Worm (Caenorhabditis elegans): Measurements from ENCODE around the gene dpy-2.

ce11 chrII:6750929-6751328 is 36.8 kb downstream of the dpy-2 start, which contains the start of gene F41G3.20:
- TF ChIP-seq hmbx-1 (tag; optimal IDR thresholded peaks at IDR 0.05) (no peak), hmg-4 (GFP tag; optimal IDR thresholded peaks at IDR 0.05) (no peak), ama-1 (optimal IDR thresholded peaks at IDR 0.05) (no peak), tbx-37 (GFP tag; conservative IDR thresholded peaks at IDR 0.05) (no peak), ets-7 (tag; optimal IDR thresholded peaks at IDR 0.05) (no peak), tbx-11 (GFP tag; IDR thresholded peaks at IDR 0.05) (no peak), B0310.2 (tag; optimal IDR thresholded peaks at IDR 0.05) (no peak), sea-1 (GFP tag; conservative IDR thresholded peaks at IDR 0.05) (no peak), ceh-13 (GFP tag; optimal IDR thresholded peaks at IDR 0.05) (no peak), scrt-1 (GFP tag; IDR thresholded peaks at IDR 0.05) (no peak), ceh-36 (tag; optimal IDR thresholded peaks at IDR 0.05) (no peak), hnd-1 (tag; optimal IDR thresholded peaks at IDR 0.05) (no peak)
